Fruit fly (Drosophila melanogaster) whole organism, pupa: ENCODE measurements around the gene CG8516.

Experiments
- CG17806 ChIP-seq: fragments of 200-800 bp; sonication (Bioruptor generic); optimal IDR thresholded peaks from 2 replicates; lab custom pipeline; 2018; ENCODE audit warnings: missing biosample characterization, mild to moderate bottlenecking, missing genetic modification characterization, moderate library complexity
- CG8159 ChIP-seq: fragments of 200-800 bp; sonication (Bioruptor generic); optimal IDR thresholded peaks from 3 replicates; lab custom pipeline; 2018; ENCODE audit warnings: missing biosample characterization, mild to moderate bottlenecking, missing genetic modification characterization, moderate library complexity
- EcR ChIP-seq: fragments of 200-800 bp; sonication (Bioruptor generic); optimal IDR thresholded peaks from 3 replicates; lab custom pipeline; 2019; ENCODE audit warnings: missing biosample characterization, missing genetic modification characterization, mild to moderate bottlenecking, moderate library complexity, missing genetic modification reagents
- Ets98B ChIP-seq: fragments of 200-800 bp; sonication (Bioruptor generic); IDR thresholded peaks from 2 replicates; pipeline ENCODE4 v1.3.6; 2022; ENCODE audit warnings: missing biosample characterization, missing genetic modification characterization

- TF ChIP-seq EcR (no peak), CG17806 (tag; lab: Kevin White, UChicago) (no peak), Ets98B (GFP tag; lab: Robert Waterston, UW) (no peak), CG8159 (tag; lab: Kevin White, UChicago) (no peak)
These were observed 18.3 kb upstream of the CG8516 start, which contains the start of gene topi for dm6 chr3R:9774821-9775220.
